Worm (Caenorhabditis elegans): ENCODE data around the gene mrps-5.

mrps-5 gene

ce11 chrV:12536409-12537038, 26.8 kb upstream of the mrps-5 start:
- no peak for TF ChIP-seq B0336.3 (GFP tag; IDR thresholded peaks at IDR 0.05)
- TF ChIP-seq madf-6 (GFP tag; IDR thresholded peaks at IDR 0.05): no peak
- TF ChIP-seq lin-35 (GFP tag; optimal IDR thresholded peaks at IDR 0.05): no peak
- no peak for TF ChIP-seq hlh-12 (tag; optimal IDR thresholded peaks at IDR 0.05)
- no peak for TF ChIP-seq dpl-1 (GFP tag; optimal IDR thresholded peaks at IDR 0.05)
- TF ChIP-seq ztf-6 (GFP tag; IDR thresholded peaks at IDR 0.05): no peak
- TF ChIP-seq let-526 (GFP tag; IDR thresholded peaks at IDR 0.05): no peak
- TF ChIP-seq madf-8 (GFP tag; conservative IDR thresholded peaks at IDR 0.05): no peak
- TF ChIP-seq B0019.2 (GFP tag; conservative IDR thresholded peaks at IDR 0.05): no peak
- no peak for TF ChIP-seq nhr-120 (GFP tag; IDR thresholded peaks at IDR 0.05)
- no peak for TF ChIP-seq ceh-100 (GFP tag; IDR thresholded peaks at IDR 0.05)
- no peak for TF ChIP-seq mes-4 (tag; optimal IDR thresholded peaks at IDR 0.05)
- TF ChIP-seq aptf-2 (GFP tag; conservative IDR thresholded peaks at IDR 0.05): no peak
- TF ChIP-seq egl-44 (GFP tag; IDR thresholded peaks at IDR 0.05): no peak

- TF ChIP-seq chd-7 (tag; optimal IDR thresholded peaks at IDR 0.05) (no peak), hlh-12 (tag; optimal IDR thresholded peaks at IDR 0.05) (no peak), zim-3 (tag; optimal IDR thresholded peaks at IDR 0.05) (no peak), him-1 (tag; optimal IDR thresholded peaks at IDR 0.05) (no peak), ztf-26 (tag; optimal IDR thresholded peaks at IDR 0.05) (no peak), lag-1 (GFP tag; IDR thresholded peaks at IDR 0.05) (no peak), Y67H2A.10 (GFP tag; conservative IDR thresholded peaks at IDR 0.05) (no peak), nfya-2 (GFP tag; IDR thresholded peaks at IDR 0.05) (no peak), ztf-25 (GFP tag; IDR thresholded peaks at IDR 0.05) (no peak), unc-130 (GFP tag; optimal IDR thresholded peaks at IDR 0.05) (no peak), athp-1 (tag; optimal IDR thresholded peaks at IDR 0.05) (no peak), madf-6 (GFP tag; IDR thresholded peaks at IDR 0.05) (no peak), lir-1 (GFP tag; conservative IDR thresholded peaks at IDR 0.05) (no peak)
Observed at ce11 chrV:12537505-12537904, 25.8 kb upstream of the mrps-5 start.

ce11 chrV:12538984-12539852, 24.1 kb upstream of the mrps-5 start:
- no peak for TF ChIP-seq him-1 (tag; optimal IDR thresholded peaks at IDR 0.05)
- TF ChIP-seq rpc-1 (optimal IDR thresholded peaks at IDR 0.05): no peak
- no peak for TF ChIP-seq rpc-1 (tag; optimal IDR thresholded peaks at IDR 0.05)
- no peak for TF ChIP-seq Y53F4B.3 (GFP tag; IDR thresholded peaks at IDR 0.05)
- TF ChIP-seq F37B4.10 (GFP tag; IDR thresholded peaks at IDR 0.05): no peak
- no peak for TF ChIP-seq zim-3 (tag; optimal IDR thresholded peaks at IDR 0.05)
- TF ChIP-seq D2030.7 (GFP tag; IDR thresholded peaks at IDR 0.05): no peak
- TF ChIP-seq ceh-91 (GFP tag; IDR thresholded peaks at IDR 0.05): no peak
- TF ChIP-seq F57C9.4 (tag; optimal IDR thresholded peaks at IDR 0.05): no peak
- no peak for TF ChIP-seq nfyb-1 (GFP tag; IDR thresholded peaks at IDR 0.05)
- TF ChIP-seq dox-1 (GFP tag; IDR thresholded peaks at IDR 0.05): no peak
- TF ChIP-seq sea-2 (GFP tag; IDR thresholded peaks at IDR 0.05): no peak
- no peak for TF ChIP-seq dpl-1 (GFP tag; optimal IDR thresholded peaks at IDR 0.05)
- TF ChIP-seq lag-1 (GFP tag; IDR thresholded peaks at IDR 0.05): no peak
- TF ChIP-seq ztf-28 (GFP tag; IDR thresholded peaks at IDR 0.05): no peak
- TF ChIP-seq B0261.1 (tag; optimal IDR thresholded peaks at IDR 0.05): no peak
- no peak for TF ChIP-seq F22D6.2 (tag; optimal IDR thresholded peaks at IDR 0.05)
- no peak for TF ChIP-seq hsf-1 (GFP tag; IDR thresholded peaks at IDR 0.05)
- no peak for TF ChIP-seq attf-5 (GFP tag; optimal IDR thresholded peaks at IDR 0.05)
- TF ChIP-seq ets-4 (GFP tag; optimal IDR thresholded peaks at IDR 0.05): no peak
